Fruit fly (Drosophila melanogaster) whole organism, pupa: Measurements from ENCODE around the gene Stim.

ENCODE experiments used
- CG10348 ChIP-seq: fragments of 200-800 bp; sonication (Bioruptor generic); IDR thresholded peaks from 2 replicates; pipeline ENCODE4 v1.3.6; 2022; ENCODE audit warnings: missing biosample characterization, missing genetic modification characterization
- CG4496 ChIP-seq: fragments of 200-800 bp; sonication (Bioruptor generic); IDR thresholded peaks from 3 replicates; pipeline ENCODE4 v1.3.6; 2022; ENCODE audit warnings: missing biosample characterization, missing genetic modification characterization
- CG8301 ChIP-seq: fragments of 200-800 bp; sonication (Bioruptor generic); optimal IDR thresholded peaks from 2 replicates; lab custom pipeline; 2018; ENCODE audit warnings: missing biosample characterization, mild to moderate bottlenecking, missing genetic modification characterization
- CG9948 ChIP-seq: fragments of 200-800 bp; sonication (Bioruptor generic); optimal IDR thresholded peaks from 2 replicates; lab custom pipeline; 2018; ENCODE audit warnings: missing biosample characterization, mild to moderate bottlenecking, missing genetic modification characterization, moderate library complexity
- Ets98B ChIP-seq: fragments of 200-800 bp; sonication (Bioruptor generic); IDR thresholded peaks from 2 replicates; pipeline ENCODE4 v1.3.6; 2022; ENCODE audit warnings: missing biosample characterization, missing genetic modification characterization
- Pif1A ChIP-seq: fragments of 200-800 bp; sonication (Bioruptor generic); optimal IDR thresholded peaks from 3 replicates; lab custom pipeline; 2016; ENCODE audit warnings: missing biosample characterization, missing genetic modification characterization
- Snoo ChIP-seq: fragments of 200-800 bp; sonication (Bioruptor generic); optimal IDR thresholded peaks from 3 replicates; lab custom pipeline; 2017; ENCODE audit warnings: missing biosample characterization, mild to moderate bottlenecking, missing genetic modification characterization, inconsistent platforms

dm6 chrX:15887247-15887616 lies 53.0 kb downstream of the Stim start, which contains the start of gene tay:
- no peak for TF ChIP-seq CG10348 (GFP tag; lab: Robert Waterston, UW)
- TF ChIP-seq CG9948 = no peak
- no peak for TF ChIP-seq Snoo (tag; lab: Kevin White, UChicago)
- TF ChIP-seq CG8301 = no peak
- no peak for TF ChIP-seq Ets98B (GFP tag; lab: Robert Waterston, UW)
- TF ChIP-seq Pif1A = no peak
- TF ChIP-seq CG4496 (GFP tag; lab: Robert Waterston, UW) = peak; percentile 6; the same call in 1 of the 3 replicates
